Fruit fly (Drosophila melanogaster): ENCODE data around the gene Pcp.

The Pcp gene

dm6 chr2L:7021382-7021781, at the start of gene Pcp:
Gene Pcp (plus strand): TSS chr2L:7021682.
- TF ChIP-seq h (optimal IDR thresholded peaks at IDR 0.05) (no peak), psq (optimal IDR thresholded peaks at IDR 0.05) (no peak), insv (optimal IDR thresholded peaks at IDR 0.05) (no peak), Sin3A (optimal IDR thresholded peaks at IDR 0.05) (no peak), Myc (optimal IDR thresholded peaks at IDR 0.05) (no peak), ttk (optimal IDR thresholded peaks at IDR 0.05) (no peak)

DNA sequence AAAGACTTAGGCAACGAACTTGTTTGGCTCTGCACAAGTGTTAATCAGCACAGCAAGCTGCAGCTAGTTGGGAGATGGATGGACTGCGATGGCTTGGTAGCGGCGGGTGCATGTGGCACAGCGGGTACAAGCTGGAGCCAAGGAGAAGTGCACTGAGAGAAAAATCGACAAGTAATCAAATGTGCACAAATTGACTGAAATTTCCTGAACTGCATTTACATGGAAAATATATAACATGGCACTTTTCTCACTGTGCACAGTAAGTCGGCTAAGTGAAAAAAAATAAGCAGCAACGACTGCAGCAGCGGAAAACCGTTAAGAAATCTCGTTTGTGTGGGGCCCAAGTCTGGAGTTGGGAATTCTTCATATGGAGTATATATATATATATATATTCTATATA, 30.4 kb upstream of the Pcp start:
- TF ChIP-seq Myc (optimal IDR thresholded peaks at IDR 0.05): no peak
- no peak for TF ChIP-seq h (optimal IDR thresholded peaks at IDR 0.05)
- no peak for TF ChIP-seq psq (optimal IDR thresholded peaks at IDR 0.05)
- no peak for TF ChIP-seq ttk (optimal IDR thresholded peaks at IDR 0.05)
- no peak for TF ChIP-seq insv (optimal IDR thresholded peaks at IDR 0.05)
- no peak for TF ChIP-seq Sin3A (optimal IDR thresholded peaks at IDR 0.05)

DNA sequence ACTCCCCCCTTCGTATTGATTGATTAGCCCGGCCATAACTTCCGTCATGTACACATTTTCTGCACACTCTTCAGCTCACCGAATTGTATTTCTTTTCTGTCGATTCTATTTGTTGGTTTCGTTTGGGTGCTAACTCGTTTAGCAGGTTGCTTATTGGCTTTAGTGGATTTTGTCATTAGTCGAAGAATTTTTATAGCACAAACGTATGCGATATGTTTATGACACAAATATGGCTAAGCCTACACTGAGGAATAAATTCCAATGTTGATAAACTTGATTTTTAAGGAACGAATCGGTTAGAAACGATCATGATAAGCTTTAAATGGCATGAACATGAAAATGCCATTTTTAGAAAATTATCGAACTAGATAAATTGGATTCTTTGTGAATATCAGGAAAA, 22.7 kb upstream of the Pcp start:
- TF ChIP-seq Sin3A (optimal IDR thresholded peaks at IDR 0.05) (no peak), ttk (optimal IDR thresholded peaks at IDR 0.05) (no peak), h (optimal IDR thresholded peaks at IDR 0.05) (no peak), insv (optimal IDR thresholded peaks at IDR 0.05) (no peak), psq (optimal IDR thresholded peaks at IDR 0.05) (no peak), Myc (optimal IDR thresholded peaks at IDR 0.05) (no peak)

DNA sequence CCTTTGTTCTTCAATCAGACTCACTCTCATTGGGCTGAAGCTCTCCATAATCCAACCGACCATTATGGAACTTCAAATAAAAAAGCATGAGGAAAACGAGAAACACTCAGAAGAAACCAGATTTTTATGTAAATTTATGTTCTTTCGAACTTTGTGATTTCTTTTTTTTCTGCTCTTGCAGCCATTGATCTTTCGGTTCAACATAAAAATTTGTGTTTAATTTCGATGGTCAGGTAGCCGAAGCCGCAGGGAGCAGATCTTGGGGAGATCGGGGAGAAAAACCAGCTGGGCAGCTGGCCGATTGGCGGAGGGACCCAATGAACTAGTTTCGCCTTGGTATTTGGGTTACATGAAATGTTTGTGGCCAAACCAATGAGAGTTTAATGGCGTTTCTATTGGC, 17.2 kb upstream of the Pcp start:
- TF ChIP-seq h (optimal IDR thresholded peaks at IDR 0.05) (no peak), Myc (optimal IDR thresholded peaks at IDR 0.05) (no peak), Sin3A (optimal IDR thresholded peaks at IDR 0.05) (no peak), psq (optimal IDR thresholded peaks at IDR 0.05) (no peak), ttk (optimal IDR thresholded peaks at IDR 0.05) (no peak), insv (optimal IDR thresholded peaks at IDR 0.05) (no peak)

DNA sequence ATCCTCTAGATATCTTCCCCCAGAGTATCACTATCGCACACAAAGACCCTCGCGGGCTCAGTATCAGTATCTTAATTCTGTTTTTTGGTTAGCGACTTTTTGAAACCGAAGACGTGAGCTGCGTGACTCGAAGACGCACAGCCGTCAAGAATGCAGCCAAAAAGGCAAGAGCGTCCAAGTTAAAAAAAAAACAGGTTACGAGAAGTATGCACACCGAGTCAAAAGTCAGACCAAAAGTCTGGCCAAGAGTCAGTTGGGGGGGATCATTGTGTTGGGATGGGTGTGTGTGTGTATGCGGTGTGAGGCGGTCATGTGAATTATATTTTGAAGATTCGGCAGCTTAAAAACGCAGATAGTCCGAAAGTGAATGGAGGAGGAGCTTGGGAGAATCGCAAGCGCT, 16.0 kb upstream of the Pcp start:
- no peak for TF ChIP-seq insv (optimal IDR thresholded peaks at IDR 0.05)

DNA sequence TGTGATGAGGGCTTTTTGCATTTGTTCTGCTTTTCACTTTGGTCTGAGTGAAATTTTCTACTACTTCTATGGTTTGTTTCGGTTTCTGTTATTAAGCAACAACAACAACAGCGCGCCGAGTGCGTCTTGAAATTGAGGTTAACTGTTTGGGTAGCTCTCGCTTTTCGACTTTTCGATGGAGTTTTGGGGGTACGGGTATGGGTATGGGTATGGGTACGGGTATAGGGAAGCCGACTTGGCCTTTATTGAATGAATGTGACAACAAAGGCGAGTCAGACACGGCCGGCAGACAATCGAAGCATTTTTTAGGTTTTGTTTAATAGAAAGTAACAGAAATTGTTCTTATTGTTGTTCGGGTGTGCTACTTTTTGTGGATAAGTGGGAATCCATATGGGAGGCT, 13.9 kb upstream of the Pcp start:
- TF ChIP-seq insv (optimal IDR thresholded peaks at IDR 0.05) (no peak), ttk (optimal IDR thresholded peaks at IDR 0.05) (no peak), Sin3A (optimal IDR thresholded peaks at IDR 0.05) (no peak), psq (optimal IDR thresholded peaks at IDR 0.05) (no peak), Myc (optimal IDR thresholded peaks at IDR 0.05) (no peak), h (optimal IDR thresholded peaks at IDR 0.05) (no peak)

DNA sequence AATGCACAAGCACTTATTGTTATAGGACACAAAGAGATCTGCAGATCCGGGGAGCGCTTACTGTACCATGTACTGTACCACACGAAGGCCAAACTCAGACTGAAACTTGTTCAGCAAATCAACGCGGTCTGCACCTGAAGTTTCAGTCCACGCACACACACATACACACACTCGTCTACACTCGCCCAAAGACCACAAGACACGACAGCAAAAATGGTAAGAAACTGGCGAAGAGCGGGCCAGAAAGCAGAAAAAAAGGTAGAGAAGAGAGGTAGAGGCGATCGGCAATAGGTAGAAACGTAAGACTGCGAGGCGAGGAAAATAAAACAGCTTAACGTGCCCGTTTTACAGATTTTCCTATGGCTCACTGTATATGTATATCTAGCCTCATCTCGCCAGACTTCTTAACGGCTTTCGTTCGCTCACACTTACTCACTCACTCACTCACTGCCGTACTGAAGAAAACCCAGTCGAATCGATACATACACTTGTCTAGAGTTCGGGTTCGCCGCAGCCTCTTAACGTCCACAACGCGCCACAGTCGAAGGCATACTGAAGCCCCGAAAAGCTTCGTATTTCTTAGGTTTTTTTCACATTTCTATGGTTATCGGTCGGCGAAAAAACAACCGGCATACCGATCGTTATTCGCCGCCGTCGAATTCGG, 11.5 kb upstream of the Pcp start, which contains the start of gene uif:
TSS of gene uif (minus strand) at position 553 of the 664 bp plus-strand sequence.
- no peak for TF ChIP-seq Sin3A (optimal IDR thresholded peaks at IDR 0.05)
- no peak for TF ChIP-seq psq (optimal IDR thresholded peaks at IDR 0.05)
- TF ChIP-seq insv (optimal IDR thresholded peaks at IDR 0.05): no peak
- TF ChIP-seq Myc (optimal IDR thresholded peaks at IDR 0.05): no peak
- TF ChIP-seq ttk (optimal IDR thresholded peaks at IDR 0.05): no peak
- no peak for TF ChIP-seq h (optimal IDR thresholded peaks at IDR 0.05)

- TF ChIP-seq Myc (optimal IDR thresholded peaks at IDR 0.05) (no peak), Sin3A (optimal IDR thresholded peaks at IDR 0.05) (no peak), insv (optimal IDR thresholded peaks at IDR 0.05) (no peak), ttk (optimal IDR thresholded peaks at IDR 0.05) (no peak)
Measured at dm6 chr2L:7010513-7010912, 11.0 kb upstream of the Pcp start.

dm6 chr2L:7011962-7012361, 9.5 kb upstream of the Pcp start, which contains the start of gene CG43321:
Gene CG43321 (plus strand): TSS chr2L:7012262.
- TF ChIP-seq psq (optimal IDR thresholded peaks at IDR 0.05): no peak
- TF ChIP-seq Myc (optimal IDR thresholded peaks at IDR 0.05): no peak
- TF ChIP-seq h (optimal IDR thresholded peaks at IDR 0.05): no peak
- TF ChIP-seq insv (optimal IDR thresholded peaks at IDR 0.05): no peak
- no peak for TF ChIP-seq Sin3A (optimal IDR thresholded peaks at IDR 0.05)
- TF ChIP-seq ttk (optimal IDR thresholded peaks at IDR 0.05): no peak

- TF ChIP-seq ttk (optimal IDR thresholded peaks at IDR 0.05): no peak
- no peak for TF ChIP-seq insv (optimal IDR thresholded peaks at IDR 0.05)
- no peak for TF ChIP-seq psq (optimal IDR thresholded peaks at IDR 0.05)
- TF ChIP-seq Sin3A (optimal IDR thresholded peaks at IDR 0.05): no peak
- no peak for TF ChIP-seq Myc (optimal IDR thresholded peaks at IDR 0.05)
- TF ChIP-seq h (optimal IDR thresholded peaks at IDR 0.05): no peak
Measured at dm6 chr2L:7013157-7013556, 8.3 kb upstream of the Pcp start, which contains the start of gene CG43322. Gene CG43322 (plus strand): TSS chr2L:7013396.

dm6 chr2L:7023614-7024259, 2.3 kb downstream of the Pcp start, which contains the start of gene Gart:
Gene Gart (minus strand): TSS chr2L:7023898.
- TF ChIP-seq ttk (optimal IDR thresholded peaks at IDR 0.05) (no peak), Myc (optimal IDR thresholded peaks at IDR 0.05) (no peak), psq (optimal IDR thresholded peaks at IDR 0.05) (no peak), h (optimal IDR thresholded peaks at IDR 0.05) (no peak), insv (optimal IDR thresholded peaks at IDR 0.05) (no peak), Sin3A (optimal IDR thresholded peaks at IDR 0.05) (no peak)

DNA sequence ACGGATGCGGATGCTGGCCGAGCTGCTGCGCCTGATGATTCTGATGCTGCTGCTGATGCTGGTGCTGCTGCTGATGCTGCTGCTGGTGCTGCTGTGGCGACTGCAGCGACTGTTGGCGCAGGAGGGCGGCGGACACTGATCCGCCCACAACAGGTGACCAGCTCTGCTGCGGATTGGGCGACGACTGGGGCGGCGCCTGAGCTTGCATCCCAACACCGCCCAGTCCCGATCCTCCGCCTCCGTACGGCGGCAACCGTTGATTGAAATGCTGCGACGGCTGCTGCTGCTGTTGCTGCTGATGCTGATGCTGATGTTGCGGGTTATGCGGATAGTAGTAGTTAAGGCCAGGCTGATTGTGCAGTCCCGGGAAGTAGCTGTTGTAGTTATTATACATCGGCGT, 3.8 kb downstream of the Pcp start:
- TF ChIP-seq Myc (optimal IDR thresholded peaks at IDR 0.05): no peak
- TF ChIP-seq ttk (optimal IDR thresholded peaks at IDR 0.05): no peak
- no peak for TF ChIP-seq h (optimal IDR thresholded peaks at IDR 0.05)
- no peak for TF ChIP-seq Sin3A (optimal IDR thresholded peaks at IDR 0.05)
- no peak for TF ChIP-seq psq (optimal IDR thresholded peaks at IDR 0.05)
- TF ChIP-seq insv (optimal IDR thresholded peaks at IDR 0.05): no peak

dm6 chr2L:7026308-7026707, 4.8 kb downstream of the Pcp start:
- TF ChIP-seq h (optimal IDR thresholded peaks at IDR 0.05): no peak
- no peak for TF ChIP-seq Sin3A (optimal IDR thresholded peaks at IDR 0.05)
- TF ChIP-seq Myc (optimal IDR thresholded peaks at IDR 0.05): no peak
- no peak for TF ChIP-seq psq (optimal IDR thresholded peaks at IDR 0.05)
- no peak for TF ChIP-seq insv (optimal IDR thresholded peaks at IDR 0.05)
- no peak for TF ChIP-seq ttk (optimal IDR thresholded peaks at IDR 0.05)

Measured in Kc167 (cell line).